Fruit fly (Drosophila melanogaster): Measurements from ENCODE around the gene Clamp.

DNA sequence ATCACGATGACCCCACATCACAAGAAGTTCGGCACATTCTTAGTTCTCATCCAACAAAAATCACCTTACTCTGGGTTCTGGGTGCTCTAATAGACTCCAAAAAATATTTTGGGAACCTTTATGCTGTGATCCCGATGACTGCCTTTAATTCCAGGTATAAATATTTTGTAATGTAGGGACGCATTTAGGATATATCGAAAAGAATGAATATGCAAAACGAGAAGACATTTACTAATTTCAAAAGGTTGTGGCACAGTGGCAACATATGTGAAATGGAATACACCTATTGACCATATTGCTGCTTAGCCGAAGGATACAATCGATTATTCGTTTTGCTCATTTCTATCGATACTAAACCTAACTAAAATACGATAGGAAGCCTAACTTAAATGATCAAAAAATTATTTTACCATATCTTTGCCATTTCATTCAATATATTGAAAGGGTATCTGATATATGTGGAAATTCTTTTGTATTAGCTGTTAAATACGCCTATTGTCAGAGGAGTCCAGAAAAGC is 48.0 kb downstream of the Clamp start, which contains the start of gene CG3651:
- TF ChIP-seq ey (GFP tag; optimal IDR thresholded peaks at IDR 0.05) = peak; percentile 5
- no peak for TF ChIP-seq br (GFP tag; optimal IDR thresholded peaks at IDR 0.05)
- TF ChIP-seq dmrt93B (GFP tag; optimal IDR thresholded peaks at IDR 0.05) = no peak
- no peak for TF ChIP-seq fru (GFP tag; optimal IDR thresholded peaks at IDR 0.05)
- TF ChIP-seq pan (optimal IDR thresholded peaks at IDR 0.05) = no peak
- no peak for TF ChIP-seq usp (GFP tag; optimal IDR thresholded peaks at IDR 0.05)
- TF ChIP-seq foxo (GFP tag; optimal IDR thresholded peaks at IDR 0.05) = no peak
- TF ChIP-seq h (GFP tag; optimal IDR thresholded peaks at IDR 0.05) = no peak
- no peak for TF ChIP-seq GATAd (GFP tag; optimal IDR thresholded peaks at IDR 0.05)
- no peak for TF ChIP-seq OdsH (GFP tag; optimal IDR thresholded peaks at IDR 0.05)
